Worm (Caenorhabditis elegans) whole organism, L2 larva: ENCODE data around the gene cTel55X.1.

Source experiments
- R02D3.7 ChIP-seq: fragments of 150-350 bp; optimal IDR thresholded peaks from 2 replicates; lab custom pipeline; 2014; ENCODE audit warnings: missing biosample characterization, missing genetic modification characterization
- egl-27 ChIP-seq: sonication (generic microtip); optimal IDR thresholded peaks from 3 replicates; lab custom pipeline; 2017; ENCODE audit warnings: missing biosample characterization, missing genetic modification reagents, missing genetic modification characterization
- elt-3 ChIP-seq: sonication (generic microtip); optimal IDR thresholded peaks from 2 replicates; lab custom pipeline; 2017; ENCODE audit warnings: missing biosample characterization, missing genetic modification characterization
- lin-13 ChIP-seq: fragments of 150-350 bp; optimal IDR thresholded peaks from 2 replicates; lab custom pipeline; 2014; ENCODE audit warnings: missing biosample characterization, missing genetic modification reagents, missing genetic modification characterization
- nhr-21 ChIP-seq: fragments of 150-350 bp; optimal IDR thresholded peaks from 2 replicates; lab custom pipeline; 2014; ENCODE audit warnings: missing biosample characterization, missing genetic modification characterization
- nhr-237 ChIP-seq: fragments of 150-350 bp; optimal IDR thresholded peaks from 2 replicates; lab custom pipeline; 2014; ENCODE audit warnings: missing biosample characterization, missing genetic modification characterization
- skn-1 ChIP-seq: sonication (generic microtip); optimal IDR thresholded peaks from 2 replicates; lab custom pipeline; 2017; ENCODE audit warnings: missing biosample characterization, missing genetic modification characterization
- unc-39 ChIP-seq: fragments of 150-350 bp; optimal IDR thresholded peaks from 2 replicates; lab custom pipeline; 2014; ENCODE audit warnings: missing biosample characterization, missing genetic modification characterization
- unc-62 ChIP-seq: fragments of 150-350 bp; optimal IDR thresholded peaks from 2 replicates; lab custom pipeline; 2014; ENCODE audit warnings: missing biosample characterization, missing genetic modification reagents, missing genetic modification characterization
- ztf-11 ChIP-seq: sonication (generic microtip); optimal IDR thresholded peaks from 2 replicates; lab custom pipeline; 2017; ENCODE audit warnings: missing biosample characterization, missing genetic modification characterization

- TF ChIP-seq elt-3 (tag; lab: Kevin White, UChicago) = no peak
- TF ChIP-seq lin-13 (GFP tag; lab: Kevin White, UChicago) = no peak
- no peak for TF ChIP-seq R02D3.7 (tag; lab: Kevin White, UChicago)
- no peak for TF ChIP-seq egl-27 (tag; lab: Kevin White, UChicago)
- TF ChIP-seq skn-1 (tag; lab: Kevin White, UChicago) = no peak
- no peak for TF ChIP-seq nhr-21 (tag; lab: Kevin White, UChicago)
- TF ChIP-seq unc-39 = no peak
- TF ChIP-seq nhr-237 = no peak
- no peak for TF ChIP-seq ztf-11 (tag; lab: Kevin White, UChicago)
- no peak for TF ChIP-seq unc-62 (GFP tag; lab: Kevin White, UChicago)
Observed at ce11 chrX:17667288-17667687, 47.5 kb upstream of the cTel55X.1 start.
